Worm (Caenorhabditis elegans) whole organism, L4/young adult: ENCODE results near the gene C05G5.3.

Source experiments
- W03F9.2 ChIP-seq: fragments of 150-350 bp; optimal IDR thresholded peaks from 2 replicates; lab custom pipeline; 2014; ENCODE audit warnings: missing biosample characterization, missing genetic modification characterization
- dao-5 ChIP-seq: sonication (generic microtip); optimal IDR thresholded peaks from 2 replicates; lab custom pipeline; 2016; ENCODE audit warnings: missing genotype, missing genetic modification characterization, moderate library complexity, missing compliant biosample characterization
- him-1 ChIP-seq: sonication (generic microtip); optimal IDR thresholded peaks from 2 replicates; lab custom pipeline; 2016; ENCODE audit warnings: missing genotype, missing genetic modification reagents, missing genetic modification characterization, missing compliant biosample characterization

Gene C05G5.3

DNA sequence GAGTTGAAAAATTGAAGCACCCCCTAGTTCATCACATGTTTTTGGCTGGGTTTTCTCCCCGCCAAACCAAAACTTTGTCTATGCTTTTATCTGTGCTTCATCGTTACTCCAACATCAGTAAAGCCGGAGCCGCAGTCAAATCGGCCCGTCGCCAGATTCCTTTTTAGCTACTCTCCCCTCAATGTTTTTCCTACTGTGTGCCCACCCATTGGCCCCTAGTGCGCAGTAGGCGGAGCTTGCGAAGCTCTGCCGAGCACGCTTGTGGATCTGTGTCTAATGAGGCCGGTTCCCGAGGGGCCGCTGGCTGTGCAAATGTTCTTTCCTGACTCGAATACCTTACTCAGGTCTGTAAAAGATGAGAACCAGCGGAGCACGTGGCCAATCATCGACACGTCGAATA is 24.5 kb upstream of the C05G5.3 start:
- no peak for TF ChIP-seq dao-5
- no peak for TF ChIP-seq W03F9.2
- no peak for TF ChIP-seq him-1 (tag; lab: Kevin White, UChicago)

DNA sequence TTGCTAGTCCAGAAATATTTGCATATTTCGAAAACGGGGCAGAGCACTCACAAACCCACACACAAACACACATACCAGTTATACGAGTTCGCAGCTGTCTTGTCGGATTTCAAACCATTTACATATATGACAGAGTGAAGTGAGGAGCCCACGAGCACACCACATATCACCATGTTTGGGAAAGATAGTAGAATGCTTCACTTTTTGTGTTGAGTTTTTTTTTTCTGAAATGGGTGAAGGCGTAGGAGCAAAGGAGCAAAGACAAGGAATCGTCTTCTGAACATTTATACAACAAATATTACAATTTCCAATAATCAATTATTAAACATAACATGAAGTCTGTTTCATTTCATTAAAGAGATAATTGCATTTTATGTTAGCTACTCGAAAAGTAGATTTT is 23.4 kb upstream of the C05G5.3 start:
- TF ChIP-seq W03F9.2 (no peak), him-1 (tag; lab: Kevin White, UChicago) (no peak), dao-5 (no peak)

DNA sequence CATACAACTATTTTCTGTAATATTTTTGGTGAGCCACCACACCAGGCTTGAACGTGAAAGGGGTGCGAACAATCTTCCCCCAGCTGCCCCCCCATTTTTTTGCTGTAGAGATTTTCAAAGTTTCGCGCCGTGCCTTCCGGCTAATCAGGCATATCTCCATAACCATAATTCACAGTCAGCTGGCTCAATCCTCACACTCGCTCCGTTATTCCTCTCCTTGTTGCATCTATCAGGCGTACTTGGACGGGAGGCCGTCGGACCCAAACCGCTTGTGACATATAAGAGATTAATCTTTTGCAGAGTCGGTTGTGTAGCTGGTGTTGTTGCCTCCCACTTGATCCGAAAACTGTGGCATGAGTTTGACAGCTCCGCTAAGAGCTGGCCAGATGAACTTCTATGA is 21.4 kb upstream of the C05G5.3 start, which contains the start of gene unc-3:
TSS of gene unc-3 (plus strand) at position 301 of the 400 bp plus-strand sequence.
- TF ChIP-seq W03F9.2 (no peak), dao-5 (no peak), him-1 (tag; lab: Kevin White, UChicago) (no peak)

DNA sequence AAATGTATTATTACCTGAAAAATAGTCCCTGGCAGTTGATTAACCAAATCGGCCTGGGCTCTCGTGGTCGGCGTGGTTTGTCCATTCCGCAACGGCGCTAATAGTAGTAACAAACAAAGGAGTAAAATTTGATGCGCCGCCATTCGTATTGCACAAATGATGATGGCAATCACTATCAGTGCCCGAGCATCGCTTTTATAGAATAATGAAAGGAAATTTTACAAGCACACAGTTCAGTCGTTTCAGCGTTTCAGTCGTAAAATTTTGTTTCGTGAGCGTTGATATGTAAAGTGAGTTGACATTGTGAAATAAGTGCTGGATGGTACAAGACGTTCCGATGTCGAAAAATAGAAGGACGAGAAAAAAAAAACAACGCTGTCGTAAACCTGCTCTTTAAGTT is 19.9 kb upstream of the C05G5.3 start, which contains the start of gene Y16B4A.2:
TSS of gene Y16B4A.2 (minus strand) at position 170 of the 400 bp plus-strand sequence.
- no peak for TF ChIP-seq him-1 (tag; lab: Kevin White, UChicago)
- TF ChIP-seq dao-5, result no peak
- no peak for TF ChIP-seq W03F9.2

DNA sequence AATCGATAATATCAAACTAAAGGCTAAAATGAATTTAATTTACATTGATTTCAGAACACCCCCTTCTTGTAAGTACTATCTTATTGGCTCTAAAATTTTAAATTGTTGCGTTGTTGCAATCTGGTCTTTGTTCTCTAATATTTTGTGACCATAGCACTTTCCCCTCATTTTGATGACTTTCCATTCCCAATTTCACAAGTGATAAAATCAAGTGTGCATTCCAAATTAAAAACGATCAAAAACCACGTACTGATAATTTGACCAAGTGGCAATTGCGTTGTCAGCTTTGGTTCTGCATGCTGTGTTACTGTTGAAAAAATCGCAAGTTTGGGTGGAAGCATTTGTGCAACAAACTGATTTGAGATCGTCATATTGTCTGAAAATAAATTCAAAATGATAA is 18.5 kb upstream of the C05G5.3 start:
- TF ChIP-seq dao-5 (no peak), W03F9.2 (no peak), him-1 (tag; lab: Kevin White, UChicago) (no peak)

DNA sequence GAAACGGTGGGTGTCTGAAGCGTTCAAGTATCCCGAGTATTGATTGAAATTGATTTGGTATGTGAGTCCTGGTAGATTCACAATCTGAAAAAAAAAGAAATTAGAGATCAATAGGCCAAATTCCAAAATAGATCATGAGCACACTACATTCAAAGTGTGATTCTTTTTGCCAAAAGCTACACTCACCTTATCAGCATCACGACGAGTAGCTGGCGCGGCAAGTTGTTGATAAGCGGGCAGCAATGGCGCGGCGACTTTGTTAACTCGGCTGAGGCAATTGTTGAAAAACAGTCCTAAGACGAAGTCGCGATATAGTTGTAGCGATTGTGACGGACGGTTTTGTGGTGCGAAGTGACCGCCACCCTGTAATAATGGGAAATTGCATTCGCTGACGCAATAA is 17.2 kb upstream of the C05G5.3 start:
- TF ChIP-seq him-1 (tag; lab: Kevin White, UChicago), result no peak
- no peak for TF ChIP-seq W03F9.2
- no peak for TF ChIP-seq dao-5

DNA sequence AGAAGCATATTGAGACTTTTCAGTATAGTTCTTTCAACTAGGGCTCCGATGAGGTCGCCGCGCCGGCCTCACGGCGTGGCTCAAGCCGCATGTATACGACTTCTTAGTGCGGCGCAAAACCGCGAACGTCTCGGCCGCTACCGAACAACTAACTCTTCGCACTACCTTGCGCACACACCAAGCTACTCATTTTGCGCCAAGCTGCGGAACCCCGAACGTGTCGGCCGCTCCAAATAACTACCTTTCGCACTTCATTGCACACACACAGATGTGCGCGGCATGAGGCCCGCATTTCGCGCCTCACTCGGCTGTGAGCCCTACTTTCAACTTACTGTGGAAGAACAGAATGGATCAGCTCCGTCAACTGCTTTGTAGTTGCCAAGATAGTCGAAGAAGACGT is 16.0 kb upstream of the C05G5.3 start:
- TF ChIP-seq W03F9.2, result no peak
- no peak for TF ChIP-seq him-1 (tag; lab: Kevin White, UChicago)
- TF ChIP-seq dao-5, result no peak

DNA sequence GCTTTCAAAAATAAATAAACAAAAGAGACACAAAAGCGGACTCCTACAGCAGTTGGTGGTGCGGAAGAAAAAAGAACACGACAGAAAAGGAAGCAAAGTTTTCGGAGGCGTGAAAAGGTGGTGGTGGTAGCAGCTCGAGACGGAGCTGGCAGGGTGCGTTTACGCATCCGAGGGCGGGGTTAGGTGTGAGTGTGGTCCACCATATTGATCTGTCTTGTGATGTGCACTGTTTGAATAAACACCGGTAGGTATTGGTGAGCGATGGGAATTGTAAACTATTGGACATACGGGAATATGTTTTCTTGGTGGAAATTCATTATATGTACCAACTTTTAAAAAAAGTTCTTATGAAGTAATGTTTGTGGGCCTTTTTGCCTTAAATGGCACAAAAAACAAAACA is 9.2 kb upstream of the C05G5.3 start, which contains the start of gene C05G5.5:
TSS of gene C05G5.5 (minus strand) at position 101 of the 400 bp plus-strand sequence.
- TF ChIP-seq W03F9.2 (no peak), dao-5 (no peak), him-1 (tag; lab: Kevin White, UChicago) (no peak)

DNA sequence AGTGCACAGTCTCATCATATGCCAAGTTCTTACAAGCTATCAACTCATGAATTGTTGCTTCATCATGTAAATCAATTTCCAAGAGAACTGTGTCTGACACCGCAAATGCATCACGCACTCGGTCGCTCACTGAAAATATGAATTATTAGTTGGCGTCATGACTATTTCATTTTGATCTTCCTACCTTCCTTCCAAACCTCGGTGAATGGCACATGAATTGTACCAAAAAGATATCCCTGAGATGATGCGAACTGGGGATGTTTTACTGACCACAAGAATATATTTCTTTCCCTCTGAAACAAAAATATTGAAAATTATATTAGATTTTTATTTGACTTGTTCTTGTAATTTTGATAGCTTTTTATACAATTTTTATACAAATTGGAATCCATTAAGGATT is 8.4 kb upstream of the C05G5.3 start:
- TF ChIP-seq dao-5, result no peak
- no peak for TF ChIP-seq W03F9.2
- no peak for TF ChIP-seq him-1 (tag; lab: Kevin White, UChicago)

DNA sequence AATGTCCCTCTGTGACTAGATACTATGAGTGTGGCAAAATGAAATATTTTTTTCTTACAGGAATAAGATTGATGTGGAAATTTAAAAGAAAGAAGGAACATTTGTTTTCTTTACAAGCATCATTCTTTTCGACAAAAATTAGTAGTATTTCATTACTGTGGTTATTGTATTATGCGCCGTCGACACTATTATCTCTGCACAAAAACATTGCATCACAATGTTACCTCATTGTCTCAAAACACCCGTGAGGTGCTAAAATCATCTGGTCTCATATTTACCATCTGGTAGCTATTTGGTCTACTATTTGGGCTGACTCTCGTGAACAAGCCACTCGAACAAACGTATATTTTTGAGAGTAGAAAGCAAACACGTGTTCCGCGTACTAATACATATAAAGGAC is 7.7 kb upstream of the C05G5.3 start:
- TF ChIP-seq W03F9.2 (no peak), him-1 (tag; lab: Kevin White, UChicago) (no peak), dao-5 (no peak)

DNA sequence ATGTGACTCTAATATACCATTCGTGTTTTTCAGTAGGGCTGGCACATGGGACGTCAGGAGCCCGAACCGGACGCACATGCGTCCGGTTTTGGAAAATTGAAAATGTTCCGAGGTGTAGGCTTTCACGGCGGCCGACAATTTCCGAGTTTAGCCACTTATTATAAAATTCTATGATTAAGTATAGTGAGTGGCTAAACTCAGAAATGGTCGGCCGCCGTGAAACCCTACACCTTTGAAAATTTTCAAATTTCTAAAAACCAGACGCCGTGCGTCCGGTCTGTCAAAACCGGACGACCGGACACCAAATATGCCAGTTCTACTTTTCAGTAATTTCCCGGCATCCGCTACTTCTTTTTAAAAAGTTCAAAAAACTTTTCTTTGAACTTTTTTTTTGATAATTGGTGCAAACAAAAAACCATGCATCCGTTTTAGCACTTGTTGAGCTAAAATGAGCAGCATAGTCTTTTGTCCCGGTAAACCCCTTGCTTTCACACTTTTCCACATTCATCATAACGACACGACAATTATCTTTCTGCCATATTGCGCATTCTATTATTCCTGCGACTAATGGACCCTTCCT is 5.9 kb upstream of the C05G5.3 start:
- TF ChIP-seq W03F9.2, result no peak
- no peak for TF ChIP-seq dao-5
- no peak for TF ChIP-seq him-1 (tag; lab: Kevin White, UChicago)

DNA sequence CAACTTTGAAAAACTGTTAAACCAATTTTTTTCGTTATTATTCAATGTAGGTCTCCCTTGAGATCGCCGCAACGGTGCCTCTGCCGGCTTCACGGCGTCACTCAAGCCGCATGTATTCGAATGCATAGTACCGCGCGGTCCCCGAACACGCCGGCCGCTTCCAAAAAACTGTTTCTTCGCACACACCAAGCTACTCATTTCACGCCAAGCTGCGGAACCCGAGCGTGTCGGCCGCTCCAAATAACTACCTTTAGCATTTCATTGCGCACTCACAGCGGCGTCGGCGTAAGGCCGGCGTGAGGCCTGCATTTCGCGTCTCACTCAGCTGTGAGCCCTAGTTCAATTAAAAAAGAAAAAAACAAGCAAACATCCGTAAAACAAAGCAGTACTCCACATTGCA is 4.8 kb upstream of the C05G5.3 start:
- TF ChIP-seq him-1 (tag; lab: Kevin White, UChicago) (no peak), dao-5 (no peak), W03F9.2 (no peak)

DNA sequence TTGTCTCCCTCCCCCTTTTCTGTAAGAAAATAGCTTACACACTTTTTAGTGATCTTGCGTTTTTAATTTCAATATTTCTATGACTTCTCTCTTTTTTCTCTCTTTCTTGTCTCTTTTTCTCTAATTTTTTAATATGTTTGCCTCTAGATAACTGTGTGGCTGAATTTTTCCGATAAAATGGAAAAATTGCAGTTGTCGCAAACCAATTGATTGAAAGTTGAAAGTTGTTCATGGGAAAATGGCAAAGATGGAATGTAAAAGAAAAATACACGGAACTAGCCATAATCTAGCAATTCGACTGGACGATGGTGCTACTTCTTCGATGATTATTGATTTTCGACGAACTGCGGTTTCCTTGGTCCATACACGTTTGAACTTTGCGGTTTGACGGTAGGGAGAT is 4.0 kb upstream of the C05G5.3 start:
- TF ChIP-seq dao-5, result no peak
- no peak for TF ChIP-seq W03F9.2
- no peak for TF ChIP-seq him-1 (tag; lab: Kevin White, UChicago)

DNA sequence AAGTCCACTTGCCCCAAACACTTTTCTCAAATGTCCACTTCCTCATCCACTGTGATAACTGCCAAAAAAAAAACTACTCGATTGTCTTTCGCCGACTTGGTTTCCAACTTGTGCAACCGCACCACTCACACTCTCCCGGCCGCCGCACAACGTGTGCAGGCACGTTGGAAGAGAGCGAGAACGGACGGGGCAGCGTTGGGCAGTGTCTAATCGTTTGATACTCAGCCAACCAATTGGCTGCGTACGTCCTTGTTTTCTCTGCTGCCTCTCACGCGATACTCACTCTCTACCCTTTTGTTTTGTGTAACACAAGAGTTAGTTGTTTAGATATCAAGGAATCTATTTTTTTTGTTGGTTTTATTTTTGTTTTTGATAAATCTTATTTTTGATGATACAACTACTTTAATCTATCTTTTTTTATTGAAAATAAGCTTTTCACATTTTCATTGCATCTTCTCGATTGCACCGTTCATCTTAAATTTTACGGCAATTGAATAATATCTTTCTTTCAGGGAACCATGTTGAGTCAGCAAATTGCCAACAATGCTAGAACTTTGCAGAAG is 1.8 kb upstream of the C05G5.3 start, which contains the start of gene sucl-1:
TSS of gene sucl-1 (plus strand) at position 513 of the 563 bp plus-strand sequence.
- TF ChIP-seq him-1 (tag; lab: Kevin White, UChicago) (peak; percentile 11), dao-5 (no peak), W03F9.2 (peak; percentile 65)

DNA sequence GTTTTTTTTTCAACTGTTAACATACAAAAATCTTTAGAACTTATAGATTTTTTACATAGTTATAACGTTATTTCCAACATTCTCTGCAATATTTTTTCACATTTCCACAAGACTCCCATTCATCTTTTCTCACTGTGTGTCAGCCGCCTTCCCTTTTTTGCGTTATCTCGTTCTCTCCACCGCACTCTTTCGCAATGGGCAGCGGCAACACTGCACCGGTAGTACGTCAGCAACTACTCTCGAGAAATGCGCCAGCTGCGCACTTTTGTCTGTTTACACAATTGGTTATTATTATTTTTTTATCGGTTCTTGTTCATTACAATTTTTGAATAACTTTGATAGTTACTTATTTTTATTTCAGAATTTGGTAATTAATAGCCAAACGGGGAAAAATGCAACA is 4.9 kb downstream of the C05G5.3 start, which contains the start of gene C05G5.2:
TSS of gene C05G5.2 (plus strand) at position 356 of the 400 bp plus-strand sequence.
- TF ChIP-seq dao-5 (no peak), him-1 (tag; lab: Kevin White, UChicago) (peak; percentile 82), W03F9.2 (peak; percentile 95)

DNA sequence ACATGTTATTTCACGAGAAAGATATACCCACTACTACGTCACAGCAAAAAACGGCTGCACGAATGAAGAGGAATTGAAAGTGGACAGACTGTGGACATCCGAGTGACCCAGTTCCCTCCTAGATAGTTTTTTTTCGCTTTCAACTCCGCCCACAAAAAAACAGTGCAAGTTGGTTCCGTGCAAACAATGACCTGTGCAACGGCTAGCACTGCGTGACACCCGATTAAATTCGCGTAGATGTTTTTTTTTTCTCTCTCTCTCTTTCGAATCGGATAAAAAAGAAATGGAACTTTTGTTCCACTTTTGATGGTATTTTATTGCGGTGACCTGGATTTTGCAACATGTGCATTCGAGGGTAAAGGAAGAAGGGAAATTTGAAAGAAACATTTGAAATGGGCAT is 6.6 kb downstream of the C05G5.3 start:
- TF ChIP-seq him-1 (tag; lab: Kevin White, UChicago), result no peak
